Fruit fly (Drosophila melanogaster) whole organism, prepupa: ENCODE results near the gene Sec22.

Experiments used
- CG10669 ChIP-seq: fragments of 200-800 bp; sonication (Bioruptor generic); optimal IDR thresholded peaks from 3 replicates; lab custom pipeline; 2018; ENCODE audit warnings: missing biosample characterization, mild to moderate bottlenecking, missing genetic modification characterization, moderate library complexity
- CG11762 ChIP-seq: fragments of 200-800 bp; sonication (Bioruptor generic); optimal IDR thresholded peaks from 3 replicates; lab custom pipeline; 2016; ENCODE audit warnings: missing biosample characterization, missing genetic modification characterization; ENCODE audit not compliant: insufficient read depth
- CG3032 ChIP-seq: fragments of 200-800 bp; optimal IDR thresholded peaks from 2 replicates; lab custom pipeline; 2019; ENCODE audit warnings: missing biosample characterization, mild to moderate bottlenecking, missing genetic modification characterization, moderate library complexity
- CG32006 ChIP-seq: fragments of 200-800 bp; sonication (Bioruptor generic); optimal IDR thresholded peaks from 3 replicates; lab custom pipeline; 2017; ENCODE audit warnings: missing biosample characterization, mild to moderate bottlenecking, missing genetic modification characterization
- CG3919 ChIP-seq: fragments of 200-800 bp; sonication (Bioruptor generic); optimal IDR thresholded peaks from 3 replicates; lab custom pipeline; 2016; ENCODE audit warnings: missing biosample characterization, missing genetic modification characterization
- Eip78C ChIP-seq: fragments of 200-800 bp; sonication (Bioruptor generic); peaks from one replicate; lab custom pipeline; 2016; ENCODE audit warnings: missing biosample characterization, missing genetic modification characterization
- Ets96B ChIP-seq: fragments of 200-800 bp; optimal IDR thresholded peaks from 2 replicates; lab custom pipeline; 2019; ENCODE audit warnings: missing biosample characterization, mild to moderate bottlenecking, missing genetic modification characterization, moderate library complexity
- Gug ChIP-seq: fragments of 200-800 bp; sonication (Bioruptor generic); IDR thresholded peaks from 2 replicates; pipeline ENCODE4 v1.3.6; 2022; ENCODE audit warnings: missing biosample characterization, missing genetic modification characterization
- Hr38 ChIP-seq: sonication (Bioruptor generic); optimal IDR thresholded peaks from 2 replicates; lab custom pipeline; 2016; ENCODE audit warnings: missing biosample characterization, missing genetic modification characterization
- Hr39 ChIP-seq: fragments of 200-800 bp; sonication (Bioruptor generic); optimal IDR thresholded peaks from 2 replicates; lab custom pipeline; 2016; ENCODE audit warnings: missing biosample characterization, missing genetic modification characterization
- OdsH ChIP-seq: fragments of 200-800 bp; sonication (Bioruptor generic); optimal IDR thresholded peaks from 3 replicates; lab custom pipeline; 2016; ENCODE audit warnings: missing biosample characterization, missing genetic modification characterization
- esn ChIP-seq: fragments of 200-800 bp; sonication (Bioruptor generic); optimal IDR thresholded peaks from 2 replicates; lab custom pipeline; 2016; ENCODE audit warnings: missing biosample characterization, mild to moderate bottlenecking, missing genetic modification characterization, moderate library complexity

DNA sequence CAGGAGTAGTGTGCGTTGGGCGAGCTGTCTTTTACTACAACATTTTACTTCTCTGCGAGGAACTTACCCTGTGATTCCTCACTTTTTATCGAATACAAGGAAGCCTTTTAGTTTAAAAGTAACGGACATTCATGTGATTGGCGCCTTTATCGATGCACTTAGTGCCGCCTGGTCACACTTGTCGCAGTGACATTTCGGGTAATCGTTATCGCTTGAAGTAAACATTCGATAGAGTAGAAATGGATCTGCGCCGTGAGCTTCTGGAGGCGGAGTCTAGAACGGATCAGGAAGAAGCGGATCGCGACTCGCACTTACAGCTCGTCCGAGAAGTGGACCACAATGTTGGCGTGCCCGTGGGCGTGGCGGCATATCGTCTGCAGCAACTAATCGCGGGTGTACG lies 13.0 kb upstream of the Sec22 start, which contains the start of gene CG16989:
- TF ChIP-seq CG3919 (GFP tag; lab: Kevin White, UChicago) (no peak), Hr39 (GFP tag; lab: Kevin White, UChicago) (no peak), Gug (no peak), CG32006 (GFP tag; lab: Kevin White, UChicago) (no peak), CG3032 (tag; lab: Kevin White, UChicago) (no peak), CG10669 (no peak), Hr38 (GFP tag; lab: Kevin White, UChicago) (no peak), CG11762 (GFP tag; lab: Kevin White, UChicago) (no peak), OdsH (GFP tag; lab: Kevin White, UChicago) (no peak), Eip78C (no peak), esn (GFP tag; lab: Kevin White, UChicago) (no peak), Ets96B (tag; lab: Kevin White, UChicago) (no peak)
